Worm (Caenorhabditis elegans) whole organism, early embryonic: Measurements from ENCODE around the gene eef-1A.2.
A peak's percentile ranks its signal among the peaks of the same experiment; 100 is the strongest.

Experiments used
- B0310.2 ChIP-seq: sonication (generic microtip); optimal IDR thresholded peaks from 2 replicates; lab custom pipeline; 2016; ENCODE audit warnings: mild to moderate bottlenecking, missing genetic modification characterization, missing compliant biosample characterization
- F13C5.2 ChIP-seq: sonication (generic microtip); optimal IDR thresholded peaks from 2 replicates; lab custom pipeline; 2017; ENCODE audit warnings: mild to moderate bottlenecking, missing genetic modification characterization, inconsistent platforms, missing compliant biosample characterization
- ama-1 ChIP-seq: fragments of 150-350 bp; optimal IDR thresholded peaks from 2 replicates; lab custom pipeline; 2014
- flt-1 ChIP-seq: fragments of 200-800 bp; sonication (Bioruptor generic); IDR thresholded peaks from 2 replicates; pipeline ENCODE4 v1.3.6; 2022; ENCODE audit warnings: missing genetic modification characterization, missing compliant biosample characterization
- hmg-4 ChIP-seq: fragments of 200-800 bp; sonication (Bioruptor generic); optimal IDR thresholded peaks from 2 replicates; lab custom pipeline; 2018; ENCODE audit warnings: mild to moderate bottlenecking, missing genetic modification characterization, missing compliant biosample characterization
- sea-1 ChIP-seq: fragments of 200-800 bp; sonication (Bioruptor generic); conservative IDR thresholded peaks from 2 replicates; pipeline ENCODE4 v1.3.6; 2022; ENCODE audit warnings: missing genetic modification characterization, missing compliant biosample characterization
- tbx-11 ChIP-seq: fragments of 200-800 bp; sonication (Bioruptor generic); IDR thresholded peaks from 2 replicates; pipeline ENCODE4 v1.3.6; 2022; ENCODE audit warnings: missing genetic modification characterization, missing compliant biosample characterization
- tra-4 ChIP-seq: sonication (generic microtip); optimal IDR thresholded peaks from 2 replicates; lab custom pipeline; 2017; ENCODE audit warnings: missing genetic modification characterization, missing compliant biosample characterization

DNA sequence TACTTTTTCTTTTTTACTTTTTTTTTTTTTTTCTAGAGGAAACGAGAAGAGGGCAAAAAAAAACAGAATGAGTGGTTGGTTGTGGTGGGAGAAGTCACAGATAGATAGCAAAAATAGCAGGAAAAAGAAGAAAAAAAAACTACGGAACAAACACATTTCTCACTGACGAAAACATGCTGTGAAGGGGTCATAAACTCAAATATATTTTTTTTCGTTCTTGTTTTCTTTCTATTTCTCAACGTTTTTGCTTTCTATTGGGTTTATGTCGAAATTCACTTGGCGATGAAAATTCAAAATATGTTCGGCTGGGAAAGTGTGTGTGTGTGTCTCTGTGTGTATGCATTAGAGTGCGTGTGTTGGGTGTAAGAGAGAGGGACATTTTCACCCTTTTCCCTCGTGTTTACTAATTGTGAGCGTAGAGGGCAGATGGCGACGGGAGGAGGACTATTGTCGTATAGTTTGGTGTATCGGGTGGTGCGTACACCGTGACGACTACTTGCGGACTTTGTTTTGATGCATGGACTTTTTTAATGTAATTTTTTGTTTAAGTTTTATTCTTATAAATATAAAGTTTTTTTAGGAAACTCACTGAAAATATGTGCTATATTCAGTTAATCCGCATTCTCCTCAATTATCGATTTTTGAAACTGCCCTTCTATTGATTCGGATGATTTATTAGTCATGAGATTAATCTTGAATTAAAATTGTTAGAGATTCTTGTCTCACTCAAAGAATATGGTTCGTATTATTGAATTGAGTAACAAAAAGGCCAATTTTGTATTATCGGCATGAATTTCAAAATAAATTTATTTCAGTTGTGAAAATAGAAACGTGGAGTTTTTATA lies 13.9 kb upstream of the eef-1A.2 start:
- TF ChIP-seq B0310.2 (tag; lab: Kevin White, UChicago), result no peak
- TF ChIP-seq ama-1 (lab: Kevin White, UChicago), result no peak
- TF ChIP-seq sea-1 (GFP tag; lab: Robert Waterston, UW), result 0 out of 2 replicates have a peak, but pooled peaks have one; percentile 28
- TF ChIP-seq tbx-11 (GFP tag; lab: Robert Waterston, UW), result no peak
- peak; percentile 70 for TF ChIP-seq F13C5.2 (tag; lab: Kevin White, UChicago)
- no peak for TF ChIP-seq tra-4 (tag; lab: Kevin White, UChicago)
- TF ChIP-seq flt-1 (GFP tag; lab: Robert Waterston, UW), result no peak
- no peak for TF ChIP-seq hmg-4 (GFP tag; lab: Kevin White, UChicago)
